Worm (Caenorhabditis elegans) whole organism, early embryonic: ENCODE data around the gene E04F6.6.

Source experiments
- ama-1 ChIP-seq: fragments of 150-350 bp; optimal IDR thresholded peaks from 2 replicates; lab custom pipeline; 2014
- flt-1 ChIP-seq: fragments of 200-800 bp; sonication (Bioruptor generic); IDR thresholded peaks from 2 replicates; pipeline ENCODE4 v1.3.6; 2022; ENCODE audit warnings: missing genetic modification characterization, missing compliant biosample characterization
- hmbx-1 ChIP-seq: sonication (generic microtip); optimal IDR thresholded peaks from 2 replicates; lab custom pipeline; 2016; ENCODE audit warnings: mild to moderate bottlenecking, missing genetic modification characterization, missing compliant biosample characterization
- sea-1 ChIP-seq: fragments of 200-800 bp; sonication (Bioruptor generic); conservative IDR thresholded peaks from 2 replicates; pipeline ENCODE4 v1.3.6; 2022; ENCODE audit warnings: missing genetic modification characterization, missing compliant biosample characterization

ce11 chrII:7157415-7157814 is 42.0 kb downstream of the E04F6.6 start:
- TF ChIP-seq flt-1 (GFP tag; lab: Robert Waterston, UW): no peak
- no peak for TF ChIP-seq ama-1 (lab: Kevin White, UChicago)
- no peak for TF ChIP-seq sea-1 (GFP tag; lab: Robert Waterston, UW)
- TF ChIP-seq hmbx-1: no peak
